Fruit fly (Drosophila melanogaster): ENCODE results near the gene CG17896.
A peak's percentile ranks its signal among the peaks of the same experiment; 100 is the strongest.

Gene CG17896

dm6 chrX:476230-477143 is 16.8 kb downstream of the CG17896 start, which contains the start of the genes ebo and CG13373 (continued):
- TF ChIP-seq en (GFP tag; optimal IDR thresholded peaks at IDR 0.05) (no peak), dan (GFP tag; IDR thresholded peaks at IDR 0.05) (no peak), tin (GFP tag; optimal IDR thresholded peaks at IDR 0.05) (peak; percentile 5), Doc3 (GFP tag; IDR thresholded peaks at IDR 0.05; ENCODE audit: partially characterized antibody) (0 out of 3 replicates have a peak, but pooled peaks have one; percentile 43), Med (GFP tag) (peak; percentile 81), luna (GFP tag; optimal IDR thresholded peaks at IDR 0.05) (no peak), slbo (GFP tag; IDR thresholded peaks at IDR 0.05) (peak; percentile 61), MBD-R2 (GFP tag; IDR thresholded peaks at IDR 0.05) (peak; percentile 30; the same call in 1 of the 2 replicates), gcm2 (GFP tag; optimal IDR thresholded peaks at IDR 0.05) (no peak), twi (tag; optimal IDR thresholded peaks at IDR 0.05) (no peak), chif (GFP tag; optimal IDR thresholded peaks at IDR 0.05) (no peak), Hey (tag; optimal IDR thresholded peaks at IDR 0.05) (no peak), CG13775 (GFP tag; optimal IDR thresholded peaks at IDR 0.05) (peak; percentile 16), shn (GFP tag; optimal IDR thresholded peaks at IDR 0.05) (no peak), CG12744 (GFP tag; optimal IDR thresholded peaks at IDR 0.05) (no peak), bowl (GFP tag; IDR thresholded peaks at IDR 0.05) (no peak), fd3F (GFP tag; optimal IDR thresholded peaks at IDR 0.05) (no peak), stwl (tag; optimal IDR thresholded peaks at IDR 0.05) (peak; percentile 1), CG3726 (GFP tag; IDR thresholded peaks at IDR 0.05) (no peak), NK7.1 (GFP tag; optimal IDR thresholded peaks at IDR 0.05) (no peak), Fer3 (tag; optimal IDR thresholded peaks at IDR 0.05) (no peak), sd (tag; optimal IDR thresholded peaks at IDR 0.05) (no peak), CG7271 (tag; optimal IDR thresholded peaks at IDR 0.05) (no peak), mam (GFP tag; optimal IDR thresholded peaks at IDR 0.05) (peak; percentile 35), dmrt99B (tag; optimal IDR thresholded peaks at IDR 0.05) (no peak), sqz (GFP tag; optimal IDR thresholded peaks at IDR 0.05) (no peak), lov (optimal IDR thresholded peaks at IDR 0.05) (no peak), lov (GFP tag; IDR thresholded peaks at IDR 0.05) (no peak), CG10543 (GFP tag; optimal IDR thresholded peaks at IDR 0.05) (no peak), unc-4 (GFP tag; IDR thresholded peaks at IDR 0.05; ENCODE audit: partially characterized antibody) (peak; percentile 63), fd102C (GFP tag; optimal IDR thresholded peaks at IDR 0.05) (no peak), wor (GFP tag; IDR thresholded peaks at IDR 0.05) (no peak), CG8924 (tag; optimal IDR thresholded peaks at IDR 0.05) (peak; percentile 39), pho (GFP tag; optimal IDR thresholded peaks at IDR 0.05) (no peak), CG4854 (GFP tag; optimal IDR thresholded peaks at IDR 0.05) (no peak), Sin3A (optimal IDR thresholded peaks at IDR 0.05) (no peak), CG17912 (GFP tag; optimal IDR thresholded peaks at IDR 0.05) (no peak), cg (GFP tag; optimal IDR thresholded peaks at IDR 0.05) (no peak), CG17385 (GFP tag; optimal IDR thresholded peaks at IDR 0.05) (no peak), zfh2 (GFP tag; optimal IDR thresholded peaks at IDR 0.05) (peak; percentile 32), CG16813 (GFP tag; IDR thresholded peaks at IDR 0.05; ENCODE audit: partially characterized antibody) (peak; percentile 59; the same call in 2 of the 3 replicates), CG30403 (GFP tag; optimal IDR thresholded peaks at IDR 0.05) (peak; percentile 47), C15 (GFP tag; IDR thresholded peaks at IDR 0.05) (no peak), ERR (GFP tag; optimal IDR thresholded peaks at IDR 0.05) (no peak)

Measured in whole organism, embryonic.